Fruit fly (Drosophila melanogaster) whole organism, embryonic: ENCODE results near the gene Sf3b3.

Experiments used
- Awh ChIP-seq: fragments of 200-800 bp; sonication (Bioruptor generic); IDR thresholded peaks from 2 replicates; pipeline ENCODE4, ENCODE4 v1.3.6; 2022; ENCODE audit warnings: missing biosample characterization, missing genetic modification characterization
- BEAF-32 ChIP-seq: fragments of 200-800 bp; sonication (Bioruptor generic); optimal IDR thresholded peaks from 3 replicates; lab custom pipeline; 2017; ENCODE audit warnings: missing biosample characterization, missing genetic modification characterization, mild to moderate bottlenecking, moderate library complexity, missing genetic modification reagents
- Bgb ChIP-seq: fragments of 200-800 bp; sonication (Bioruptor generic); IDR thresholded peaks from 2 replicates; pipeline ENCODE4 v1.3.6; 2022; ENCODE audit warnings: missing biosample characterization, missing genetic modification characterization; ENCODE audit not compliant: partially characterized antibody
- BtbVII ChIP-seq: fragments of 200-800 bp; sonication (Bioruptor generic); optimal IDR thresholded peaks from 3 replicates; lab custom pipeline; 2017; ENCODE audit warnings: missing biosample characterization, mild to moderate bottlenecking, missing genetic modification characterization
- CG10209 ChIP-seq: fragments of 200-800 bp; sonication (Bioruptor generic); optimal IDR thresholded peaks from 3 replicates; lab custom pipeline; 2017; ENCODE audit warnings: missing biosample characterization, mild to moderate bottlenecking, missing genetic modification characterization, missing genetic modification reagents
- CG11456 ChIP-seq: fragments of 200-800 bp; sonication (Bioruptor generic); IDR thresholded peaks from 3 replicates; pipeline ENCODE4 v1.3.6; 2022; ENCODE audit warnings: missing biosample characterization, missing genetic modification characterization
- CG11560 ChIP-seq: fragments of 200-800 bp; sonication (Bioruptor generic); IDR thresholded peaks from 3 replicates; pipeline ENCODE4 v1.3.6; 2022; ENCODE audit warnings: missing biosample characterization, missing genetic modification characterization
- CG12104 ChIP-seq: fragments of 200-800 bp; sonication (Bioruptor generic); optimal IDR thresholded peaks from 3 replicates; lab custom pipeline; 2016; ENCODE audit warnings: missing biosample characterization, missing genetic modification characterization
- CG12659 ChIP-seq: fragments of 200-800 bp; sonication (Bioruptor generic); optimal IDR thresholded peaks from 3 replicates; lab custom pipeline; 2017; ENCODE audit warnings: mild to moderate bottlenecking, missing biosample characterization, missing genetic modification reagents, missing genetic modification characterization
- CG14014 ChIP-seq: fragments of 200-800 bp; sonication (Bioruptor generic); IDR thresholded peaks from 2 replicates; pipeline ENCODE4 v1.3.6; 2022; ENCODE audit warnings: missing biosample characterization, missing genetic modification characterization
- CG15479 ChIP-seq: fragments of 200-800 bp; sonication (Bioruptor generic); optimal IDR thresholded peaks from 3 replicates; lab custom pipeline; 2019; ENCODE audit warnings: missing biosample characterization, mild to moderate bottlenecking, missing genetic modification characterization, moderate library complexity
- CG15601 ChIP-seq: fragments of 200-800 bp; sonication (Bioruptor generic); optimal IDR thresholded peaks from 3 replicates; lab custom pipeline; 2019; ENCODE audit warnings: missing biosample characterization, mild to moderate bottlenecking, missing genetic modification characterization, moderate library complexity
- CG16779 ChIP-seq: fragments of 200-800 bp; sonication (Bioruptor generic); IDR thresholded peaks from 2 replicates; pipeline ENCODE4 v1.3.6; 2022; ENCODE audit warnings: missing biosample characterization, missing genetic modification characterization
- CG2889 ChIP-seq: fragments of 200-800 bp; sonication (Bioruptor generic); IDR thresholded peaks from 3 replicates; pipeline ENCODE4 v1.3.6; 2022; ENCODE audit warnings: missing biosample characterization, missing genetic modification characterization
- CG31224 ChIP-seq: fragments of 200-800 bp; sonication (Bioruptor generic); IDR thresholded peaks from 2 replicates; pipeline ENCODE4 v1.3.6; 2022; ENCODE audit warnings: missing biosample characterization, missing genetic modification characterization
- CG31388 ChIP-seq: fragments of 200-800 bp; sonication (Bioruptor generic); optimal IDR thresholded peaks from 2 replicates; lab custom pipeline; 2016; ENCODE audit warnings: missing biosample characterization, missing genetic modification characterization
- CG34224 ChIP-seq: fragments of 200-800 bp; sonication (Bioruptor generic); IDR thresholded peaks from 3 replicates; pipeline ENCODE4 v1.3.6; 2022; ENCODE audit warnings: missing biosample characterization, missing genetic modification characterization; ENCODE audit not compliant: partially characterized antibody
- CG3995 ChIP-seq: fragments of 200-800 bp; sonication (Bioruptor generic); optimal IDR thresholded peaks from 3 replicates; lab custom pipeline; 2016; ENCODE audit warnings: missing biosample characterization, missing genetic modification characterization
- CG43689 ChIP-seq: fragments of 200-800 bp; sonication (Bioruptor generic); IDR thresholded peaks from 2 replicates; pipeline ENCODE4 v1.3.6; 2022; ENCODE audit warnings: missing biosample characterization, missing genetic modification characterization
- CG4854 ChIP-seq: fragments of 200-800 bp; sonication (Bioruptor generic); optimal IDR thresholded peaks from 2 replicates; lab custom pipeline; 2016; ENCODE audit warnings: missing biosample characterization, missing genetic modification characterization, inconsistent platforms
- CG8359 ChIP-seq: fragments of 200-800 bp; sonication (Bioruptor generic); optimal IDR thresholded peaks from 2 replicates; lab custom pipeline; 2017; ENCODE audit warnings: missing biosample characterization, mild to moderate bottlenecking, missing genetic modification characterization, borderline replicate concordance
- CG9609 ChIP-seq: fragments of 200-800 bp; sonication (Bioruptor generic); optimal IDR thresholded peaks from 3 replicates; lab custom pipeline; 2016; ENCODE audit warnings: missing biosample characterization, missing genetic modification characterization
- Dad ChIP-seq: fragments of 200-800 bp; sonication (Bioruptor generic); optimal IDR thresholded peaks from 3 replicates; lab custom pipeline; 2016; ENCODE audit warnings: missing biosample characterization, missing genetic modification characterization
- Dip3 ChIP-seq: fragments of 200-800 bp; sonication (Bioruptor generic); optimal IDR thresholded peaks from 3 replicates; lab custom pipeline; 2016; ENCODE audit warnings: missing biosample characterization, missing genetic modification characterization
- HLH4C ChIP-seq: fragments of 200-800 bp; sonication (Bioruptor generic); IDR thresholded peaks from 3 replicates; pipeline ENCODE4 v1.3.6; 2022; ENCODE audit warnings: missing biosample characterization, missing genetic modification characterization; ENCODE audit not compliant: partially characterized antibody
- MTF-1 ChIP-seq: fragments of 200-800 bp; sonication (Bioruptor generic); optimal IDR thresholded peaks from 2 replicates; lab custom pipeline; 2018; ENCODE audit warnings: missing biosample characterization, mild to moderate bottlenecking, missing genetic modification characterization, borderline replicate concordance
- NC2β ChIP-seq: fragments of 200-800 bp; sonication (Bioruptor generic); optimal IDR thresholded peaks from 2 replicates; lab custom pipeline; 2016; ENCODE audit warnings: missing biosample characterization, missing genetic modification characterization
- Oaz ChIP-seq: fragments of 200-800 bp; sonication (Bioruptor generic); IDR thresholded peaks from 2 replicates; pipeline ENCODE4 v1.3.6; 2022; ENCODE audit warnings: missing biosample characterization, missing genetic modification characterization
- Side ChIP-seq: fragments of 200-800 bp; sonication (Bioruptor generic); optimal IDR thresholded peaks from 2 replicates; lab custom pipeline; 2016; ENCODE audit warnings: missing biosample characterization, missing genetic modification characterization
- Usf ChIP-seq: fragments of 200-800 bp; sonication (Bioruptor generic); optimal IDR thresholded peaks from 2 replicates; lab custom pipeline; 2017; ENCODE audit warnings: missing genotype, missing biosample characterization, missing genetic modification characterization
- Xbp1 ChIP-seq: fragments of 200-800 bp; sonication (Bioruptor generic); optimal IDR thresholded peaks from 3 replicates; lab custom pipeline; 2016; ENCODE audit warnings: missing biosample characterization, mild to moderate bottlenecking, missing genetic modification characterization
- cad ChIP-seq: fragments of >200 bp; optimal IDR thresholded peaks from 2 replicates; lab custom pipeline; 2017; ENCODE audit warnings: missing biosample characterization, missing genetic modification characterization
- cas ChIP-seq: fragments of 200-800 bp; sonication (Bioruptor generic); IDR thresholded peaks from 2 replicates; pipeline ENCODE4 v1.3.6; 2022; ENCODE audit warnings: missing biosample characterization, missing genetic modification characterization
- da ChIP-seq: fragments of 200-800 bp; sonication (Bioruptor generic); optimal IDR thresholded peaks from 2 replicates; lab custom pipeline; 2016; ENCODE audit warnings: missing biosample characterization, missing genetic modification characterization
- dysf ChIP-seq: fragments of 200-800 bp; sonication (Bioruptor generic); IDR thresholded peaks from 3 replicates; pipeline ENCODE4 v1.3.6; 2022; ENCODE audit warnings: missing biosample characterization, missing genetic modification characterization
- emc ChIP-seq: fragments of 200-800 bp; sonication (Bioruptor generic); optimal IDR thresholded peaks from 2 replicates; lab custom pipeline; 2016; ENCODE audit warnings: missing biosample characterization, missing genetic modification characterization
- fd3F ChIP-seq: fragments of 200-800 bp; sonication (Bioruptor generic); optimal IDR thresholded peaks from 2 replicates; lab custom pipeline; 2018; ENCODE audit warnings: missing biosample characterization, mild to moderate bottlenecking, missing genetic modification characterization, moderate library complexity
- fru ChIP-seq: fragments of >200 bp; optimal IDR thresholded peaks from 2 replicates; lab custom pipeline; 2017
- hb ChIP-seq: fragments of 200-800 bp; sonication (Bioruptor generic); IDR thresholded peaks from 3 replicates; pipeline ENCODE4 v1.3.6; 2022; ENCODE audit warnings: missing biosample characterization, missing genetic modification characterization; ENCODE audit not compliant: partially characterized antibody
- her ChIP-seq: fragments of 200-800 bp; sonication (Bioruptor generic); optimal IDR thresholded peaks from 2 replicates; lab custom pipeline; 2016; ENCODE audit warnings: missing biosample characterization, missing genetic modification characterization
- jumu ChIP-seq: fragments of 200-800 bp; sonication (Bioruptor generic); optimal IDR thresholded peaks from 3 replicates; lab custom pipeline; 2016; ENCODE audit warnings: missing biosample characterization, missing genetic modification characterization
- klu ChIP-seq: fragments of 200-800 bp; sonication (Bioruptor generic); IDR thresholded peaks from 2 replicates; pipeline ENCODE4 v1.3.6; 2022; ENCODE audit warnings: missing biosample characterization, missing genetic modification characterization
- knrl ChIP-seq: fragments of 200-800 bp; sonication (Bioruptor generic); IDR thresholded peaks from 3 replicates; pipeline ENCODE4 v1.3.6; 2022; ENCODE audit warnings: missing biosample characterization, missing genetic modification characterization; ENCODE audit not compliant: partially characterized antibody
- lab ChIP-seq: fragments of 200-800 bp; sonication (Bioruptor generic); optimal IDR thresholded peaks from 3 replicates; lab custom pipeline; 2017; ENCODE audit warnings: missing biosample characterization, missing genetic modification characterization, mild to moderate bottlenecking, moderate library complexity, missing genetic modification reagents
- lov ChIP-seq, 2 experiments: fragments of 200-800 bp in 1 of 2; fragments of >200 bp in 1 of 2; sonication (Bioruptor generic) in 1 of 2; IDR thresholded peaks in 1 of 2; optimal IDR thresholded peaks in 1 of 2; 2 replicates in 1 of 2; 3 replicates in 1 of 2; pipeline versions ENCODE4 v1.3.6 to Lab custom; 2017 to 2022; ENCODE audit warnings: missing biosample characterization in 1 of 2, missing genetic modification characterization in 1 of 2
- pb ChIP-seq: fragments of 200-800 bp; sonication (Bioruptor generic); optimal IDR thresholded peaks from 3 replicates; lab custom pipeline; 2016; ENCODE audit warnings: missing biosample characterization, missing genetic modification characterization
- rib ChIP-seq: fragments of 200-800 bp; sonication (Bioruptor generic); IDR thresholded peaks from 2 replicates; pipeline ENCODE4 v1.3.6; 2022; ENCODE audit warnings: missing biosample characterization, missing genetic modification characterization
- seq ChIP-seq: fragments of 200-800 bp; sonication (Bioruptor generic); IDR thresholded peaks from 2 replicates; pipeline ENCODE4 v1.3.6; 2022; ENCODE audit warnings: missing biosample characterization, missing genetic modification characterization
- unpg ChIP-seq: fragments of 200-800 bp; sonication (Bioruptor generic); optimal IDR thresholded peaks from 3 replicates; lab custom pipeline; 2018; ENCODE audit warnings: missing biosample characterization, mild to moderate bottlenecking, missing genetic modification characterization, moderate library complexity
- vnd ChIP-seq: fragments of 200-800 bp; sonication (Bioruptor generic); IDR thresholded peaks from 3 replicates; pipeline ENCODE4 v1.3.6; 2022; ENCODE audit warnings: missing biosample characterization, missing genetic modification characterization; ENCODE audit not compliant: partially characterized antibody

Sf3b3 gene

DNA sequence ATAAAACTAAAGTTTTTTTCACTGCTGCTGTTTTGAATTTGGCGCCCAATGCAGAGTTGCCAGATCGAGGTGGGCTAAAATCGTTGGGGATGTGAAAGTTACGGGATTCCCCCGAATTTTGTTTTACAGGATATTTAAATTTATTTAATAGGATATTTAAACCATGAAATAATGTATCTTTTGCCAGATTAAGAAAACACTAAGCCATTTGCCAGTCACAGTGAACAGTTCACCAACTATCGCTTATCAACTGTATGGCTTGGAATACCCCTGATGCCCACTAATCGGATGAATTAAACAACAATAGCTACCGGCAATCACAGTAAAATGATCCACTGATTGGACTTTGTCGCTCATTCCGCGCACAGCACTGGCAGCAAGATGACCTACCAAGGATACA, 17.9 kb upstream of the Sf3b3 start, which contains the start of gene Dci (continued):
- peak; percentile 91 for TF ChIP-seq knrl (GFP tag; lab: Robert Waterston, UW)
- no peak for TF ChIP-seq CG8359
- peak; percentile 89 for TF ChIP-seq CG34224 (GFP tag; lab: Robert Waterston, UW)
- peak; percentile 82 for TF ChIP-seq Bgb
- TF ChIP-seq fru (lab: Kevin White, UChicago): no peak
- TF ChIP-seq MTF-1: no peak
- TF ChIP-seq CG12104 (GFP tag; lab: Kevin White, UChicago): peak; percentile 48
- TF ChIP-seq CG12659 (GFP tag; lab: Kevin White, UChicago): peak; percentile 65
- TF ChIP-seq HLH4C (GFP tag; lab: Robert Waterston, UW): peak; percentile 81
- peak; percentile 84 for TF ChIP-seq CG2889 (GFP tag; lab: Robert Waterston, UW)
- no peak for TF ChIP-seq lab (GFP tag; lab: Kevin White, UChicago)
- no peak for TF ChIP-seq BtbVII
- TF ChIP-seq Oaz: peak; percentile 59
- TF ChIP-seq Usf: peak; percentile 31
- peak; percentile 74 for TF ChIP-seq vnd (GFP tag; lab: Robert Waterston, UW)
- TF ChIP-seq CG11456 (GFP tag; lab: Robert Waterston, UW): peak; percentile 79
- TF ChIP-seq unpg (GFP tag; lab: Kevin White, UChicago): peak; percentile 63
- TF ChIP-seq CG3995 (GFP tag; lab: Kevin White, UChicago): peak; percentile 98
- peak; percentile 46 for TF ChIP-seq NC2β (GFP tag; lab: Kevin White, UChicago)
- no peak for TF ChIP-seq CG16779 (GFP tag; lab: Robert Waterston, UW)
- TF ChIP-seq cad (GFP tag; lab: Kevin White, UChicago): no peak
- peak; percentile 29 for TF ChIP-seq Side
- peak; percentile 88 for TF ChIP-seq BEAF-32 (GFP tag; lab: Kevin White, UChicago)
- TF ChIP-seq Dad (GFP tag; lab: Kevin White, UChicago): peak; percentile 77
- 0 out of 2 replicates have a peak, but pooled peaks have one; percentile 16 for TF ChIP-seq CG43689 (GFP tag; lab: Robert Waterston, UW)
- peak; percentile 68 for TF ChIP-seq Dip3
- peak; percentile 11 for TF ChIP-seq her (GFP tag; lab: Kevin White, UChicago)
- peak; percentile 72 for TF ChIP-seq jumu (GFP tag; lab: Kevin White, UChicago)
- TF ChIP-seq CG11560 (tag; lab: Robert Waterston, UW): no peak; the same call in 2 of the 3 replicates
- peak; percentile 62 for TF ChIP-seq CG10209 (GFP tag; lab: Kevin White, UChicago)
- peak; percentile 87 for TF ChIP-seq Xbp1 (GFP tag; lab: Kevin White, UChicago)
- TF ChIP-seq CG14014: peak; percentile 84
- TF ChIP-seq seq (GFP tag; lab: Robert Waterston, UW): peak; percentile 57
- TF ChIP-seq hb (GFP tag; lab: Robert Waterston, UW): peak; percentile 61; the same call in 2 of the 3 replicates
- no peak for TF ChIP-seq emc (GFP tag; lab: Kevin White, UChicago)
- no peak for TF ChIP-seq CG31388
- TF ChIP-seq da (GFP tag; lab: Kevin White, UChicago): peak; percentile 20
- peak; percentile 59 for TF ChIP-seq CG9609
- TF ChIP-seq dysf (GFP tag; lab: Robert Waterston, UW): peak; percentile 59
- no peak for TF ChIP-seq lov (optimal IDR thresholded peaks at IDR 0.05; lab: Kevin White, UChicago)
- TF ChIP-seq lov (GFP tag; IDR thresholded peaks at IDR 0.05; lab: Robert Waterston, UW): 0 out of 3 replicates have a peak, but pooled peaks have one; percentile 12
- TF ChIP-seq CG31224 (GFP tag; lab: Robert Waterston, UW): peak; percentile 60; the same call in 1 of the 2 replicates
- TF ChIP-seq klu (GFP tag; lab: Robert Waterston, UW): peak; percentile 37; the same call in 1 of the 2 replicates
- TF ChIP-seq cas: peak; percentile 74
- no peak for TF ChIP-seq pb
- no peak for TF ChIP-seq CG15479 (GFP tag; lab: Kevin White, UChicago)
- peak; percentile 22 for TF ChIP-seq fd3F (GFP tag; lab: Kevin White, UChicago)
- 0 out of 2 replicates have a peak, but pooled peaks have one; percentile 10 for TF ChIP-seq rib
- TF ChIP-seq CG4854 (GFP tag; lab: Kevin White, UChicago): no peak
- peak; percentile 57 for TF ChIP-seq Awh
- TF ChIP-seq CG15601 (tag; lab: Kevin White, UChicago): no peak
